Worm (Caenorhabditis elegans): ENCODE data around the gene cutl-5.
A peak's percentile ranks its signal among the peaks of the same experiment; 100 is the strongest.

Gene cutl-5

ce11 chrII:7151969-7152631 is 36.4 kb upstream of the cutl-5 start, which contains the start of gene fust-1 (continued):
- TF ChIP-seq tbx-8 (GFP tag; optimal IDR thresholded peaks at IDR 0.05): peak; percentile 19
- TF ChIP-seq nhr-12 (tag; optimal IDR thresholded peaks at IDR 0.05): peak; percentile 36
- TF ChIP-seq mep-1 (tag; optimal IDR thresholded peaks at IDR 0.05): peak; percentile 98
- peak; percentile 74 for TF ChIP-seq ces-1 (GFP tag; optimal IDR thresholded peaks at IDR 0.05)
- TF ChIP-seq sem-2 (GFP tag; optimal IDR thresholded peaks at IDR 0.05): peak; percentile 52
- TF ChIP-seq ceh-83 (GFP tag; optimal IDR thresholded peaks at IDR 0.05): peak; percentile 42
- no peak for TF ChIP-seq elt-1 (tag; optimal IDR thresholded peaks at IDR 0.05; ENCODE audit: borderline replicate concordance, insufficient read depth)

- no peak for TF ChIP-seq nhr-28 (tag; optimal IDR thresholded peaks at IDR 0.05)
- no peak for TF ChIP-seq unc-39 (tag; optimal IDR thresholded peaks at IDR 0.05)
- TF ChIP-seq flh-1 (GFP tag; optimal IDR thresholded peaks at IDR 0.05): no peak
- no peak for TF ChIP-seq lin-32 (GFP tag; optimal IDR thresholded peaks at IDR 0.05)
- TF ChIP-seq snpc-4 (tag; optimal IDR thresholded peaks at IDR 0.05): no peak
- no peak for TF ChIP-seq sptf-1 (tag; optimal IDR thresholded peaks at IDR 0.05)
- TF ChIP-seq elt-3 (tag; optimal IDR thresholded peaks at IDR 0.05): no peak
- no peak for TF ChIP-seq unc-62 (GFP tag; optimal IDR thresholded peaks at IDR 0.05)
- TF ChIP-seq ceh-83 (GFP tag; optimal IDR thresholded peaks at IDR 0.05): no peak
- no peak for TF ChIP-seq sem-2 (GFP tag; optimal IDR thresholded peaks at IDR 0.05)
- TF ChIP-seq zip-8 (tag; optimal IDR thresholded peaks at IDR 0.05): no peak
- TF ChIP-seq mls-2 (tag; optimal IDR thresholded peaks at IDR 0.05): no peak
- TF ChIP-seq tbx-8 (GFP tag; optimal IDR thresholded peaks at IDR 0.05): no peak
- TF ChIP-seq ham-2 (GFP tag; optimal IDR thresholded peaks at IDR 0.05): no peak
- no peak for TF ChIP-seq blmp-1 (tag; optimal IDR thresholded peaks at IDR 0.05)
- no peak for TF ChIP-seq mab-5 (tag; optimal IDR thresholded peaks at IDR 0.05)
- TF ChIP-seq lsy-2 (tag; optimal IDR thresholded peaks at IDR 0.05): no peak
- TF ChIP-seq M03D4.4 (tag; optimal IDR thresholded peaks at IDR 0.05): no peak
- TF ChIP-seq lin-13 (tag; optimal IDR thresholded peaks at IDR 0.05): no peak
These were observed 32.4 kb upstream of the cutl-5 start, which contains the start of gene T07F8.1 for ce11 chrII:7148099-7148498. T07F8.1 (plus strand) TSS chrII:7148399.

DNA sequence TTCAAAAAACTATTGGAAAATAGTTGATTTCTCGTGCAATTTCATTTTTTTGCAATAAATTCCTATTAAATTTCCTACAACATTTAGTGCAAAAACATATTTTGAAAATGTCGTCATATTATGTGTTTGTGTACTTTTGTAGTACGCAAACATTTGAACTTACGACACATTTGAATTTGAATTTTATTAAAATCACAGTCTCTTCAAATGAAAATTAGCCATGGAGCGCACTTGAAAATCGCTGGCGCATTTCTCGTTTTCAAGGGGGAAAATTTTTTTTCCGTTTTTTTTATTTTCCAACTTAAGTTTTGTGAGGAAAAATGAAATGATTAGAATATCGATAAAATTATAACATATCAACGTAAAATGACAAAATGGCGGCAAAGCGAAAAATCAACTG is 31.8 kb upstream of the cutl-5 start:
- TF ChIP-seq nhr-237 (tag; optimal IDR thresholded peaks at IDR 0.05) (peak; percentile 51), mep-1 (tag; optimal IDR thresholded peaks at IDR 0.05) (no peak), lsy-2 (tag; optimal IDR thresholded peaks at IDR 0.05) (peak; percentile 72), ces-1 (GFP tag; optimal IDR thresholded peaks at IDR 0.05) (peak; percentile 49), ham-2 (GFP tag; optimal IDR thresholded peaks at IDR 0.05) (no peak), lin-13 (tag; optimal IDR thresholded peaks at IDR 0.05) (no peak)

DNA sequence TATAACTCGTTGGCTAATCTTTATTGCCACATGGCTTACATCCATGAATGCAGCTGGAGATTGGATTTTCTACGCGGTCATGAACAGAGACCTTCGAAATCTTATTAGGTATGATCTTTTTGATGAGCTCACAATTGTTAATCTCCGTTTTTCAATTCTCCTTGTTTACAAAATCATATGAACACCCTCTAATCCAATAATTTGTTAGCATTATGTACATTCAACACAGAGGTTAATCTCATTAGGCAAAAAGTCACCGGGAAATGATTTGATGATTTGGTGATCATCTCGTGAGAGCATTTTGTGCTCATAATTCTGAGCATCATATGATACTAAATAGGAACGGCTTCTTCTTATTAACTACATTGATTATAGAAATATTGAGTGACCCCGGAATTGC is 30.5 kb upstream of the cutl-5 start:
- TF ChIP-seq flh-1 (GFP tag; optimal IDR thresholded peaks at IDR 0.05) (no peak), ces-1 (GFP tag; optimal IDR thresholded peaks at IDR 0.05) (no peak), lin-32 (GFP tag; optimal IDR thresholded peaks at IDR 0.05) (no peak), ceh-83 (GFP tag; optimal IDR thresholded peaks at IDR 0.05) (no peak), pha-4 (tag; optimal IDR thresholded peaks at IDR 0.05) (no peak)

DNA sequence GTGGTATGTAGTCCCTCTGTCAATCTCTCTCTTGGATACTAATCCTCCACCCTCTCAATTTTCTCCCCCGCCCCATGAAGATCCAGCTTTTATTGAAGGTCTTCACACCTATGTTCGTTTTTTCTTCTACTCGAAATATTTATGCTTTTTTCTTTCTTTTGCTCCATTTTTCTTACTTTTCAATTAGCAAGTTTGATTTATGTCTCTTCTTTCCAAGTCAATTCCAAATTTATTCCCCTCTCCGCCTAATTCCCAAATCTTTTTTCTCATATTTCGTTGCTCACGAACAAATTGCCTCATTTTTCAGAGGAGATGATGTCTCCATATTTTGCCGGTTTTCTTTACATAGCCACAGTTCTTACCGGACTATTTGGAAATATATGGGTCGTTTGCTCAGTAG is 28.6 kb upstream of the cutl-5 start, which contains the start of gene npr-31:
TSS of gene npr-31 (plus strand) at position 301 of the 400 bp plus-strand sequence.
- TF ChIP-seq nhr-76 (tag; optimal IDR thresholded peaks at IDR 0.05) (no peak), nhr-12 (tag; optimal IDR thresholded peaks at IDR 0.05) (no peak), nhr-237 (tag; optimal IDR thresholded peaks at IDR 0.05) (no peak), sem-2 (GFP tag; optimal IDR thresholded peaks at IDR 0.05) (no peak), bed-3 (GFP tag; optimal IDR thresholded peaks at IDR 0.05) (no peak), lin-32 (GFP tag; optimal IDR thresholded peaks at IDR 0.05) (no peak), tbx-8 (GFP tag; optimal IDR thresholded peaks at IDR 0.05) (no peak), ceh-43 (GFP tag; optimal IDR thresholded peaks at IDR 0.05) (no peak), elt-3 (tag; optimal IDR thresholded peaks at IDR 0.05) (no peak), mep-1 (tag; optimal IDR thresholded peaks at IDR 0.05) (no peak), elt-1 (tag; optimal IDR thresholded peaks at IDR 0.05; ENCODE audit: borderline replicate concordance, insufficient read depth) (no peak), mab-5 (tag; optimal IDR thresholded peaks at IDR 0.05) (no peak), cnd-1 (tag; optimal IDR thresholded peaks at IDR 0.05) (no peak), nhr-2 (tag; optimal IDR thresholded peaks at IDR 0.05) (no peak), snpc-4 (tag; optimal IDR thresholded peaks at IDR 0.05) (no peak), drap-1 (GFP tag; optimal IDR thresholded peaks at IDR 0.05) (no peak), hlh-1 (tag; optimal IDR thresholded peaks at IDR 0.05) (no peak), ztf-11 (tag; optimal IDR thresholded peaks at IDR 0.05) (no peak), unc-120 (tag; optimal IDR thresholded peaks at IDR 0.05; ENCODE audit: poor library complexity, severe bottlenecking) (no peak)

Measured in whole organism, mixed stage, embryonic.